Worm (Caenorhabditis elegans): ENCODE measurements around the gene nrde-1.

Gene nrde-1

DNA sequence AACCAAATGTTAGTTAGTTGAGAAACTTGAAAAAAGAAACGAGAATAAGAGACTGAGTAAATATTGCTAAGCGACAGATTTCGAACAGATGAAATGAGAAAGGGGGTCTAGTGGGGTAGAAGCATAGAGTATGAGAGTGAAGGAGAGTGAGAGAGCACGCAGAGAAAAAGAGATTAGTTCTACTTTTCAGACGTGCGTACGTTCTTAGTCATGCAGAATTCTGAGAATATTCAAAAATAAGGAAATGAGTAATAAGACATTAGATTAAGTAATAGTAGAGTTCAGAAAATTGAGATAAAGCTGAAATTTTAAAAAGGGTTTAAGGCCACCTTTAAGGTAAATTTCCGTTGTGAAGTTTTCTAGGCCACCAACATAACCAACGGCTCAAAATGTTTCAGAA, 42.3 kb upstream of the nrde-1 start:
- TF ChIP-seq unc-30 (tag; optimal IDR thresholded peaks at IDR 0.05) (no peak), C34B4.2 (tag; optimal IDR thresholded peaks at IDR 0.05) (no peak), fos-1 (tag; optimal IDR thresholded peaks at IDR 0.05) (no peak), lsy-2 (tag; optimal IDR thresholded peaks at IDR 0.05) (peak; percentile 13 to 18), aly-2 (tag; optimal IDR thresholded peaks at IDR 0.05) (no peak), lin-15B (tag; optimal IDR thresholded peaks at IDR 0.05) (no peak), rnt-1 (tag; optimal IDR thresholded peaks at IDR 0.05) (no peak), hlh-17 (GFP tag; optimal IDR thresholded peaks at IDR 0.05; ENCODE audit: borderline replicate concordance) (no peak), fkh-4 (tag; optimal IDR thresholded peaks at IDR 0.05; ENCODE audit: borderline replicate concordance) (no peak), sup-37 (GFP tag; optimal IDR thresholded peaks at IDR 0.05) (no peak), dsc-1 (tag; optimal IDR thresholded peaks at IDR 0.05) (peak; percentile 90), ztf-4 (tag; optimal IDR thresholded peaks at IDR 0.05) (no peak), nhr-77 (tag; optimal IDR thresholded peaks at IDR 0.05) (peak; percentile 3), snpc-4 (tag; optimal IDR thresholded peaks at IDR 0.05) (no peak), irx-1 (tag; optimal IDR thresholded peaks at IDR 0.05) (no peak), nhr-12 (tag; optimal IDR thresholded peaks at IDR 0.05) (no peak), unc-62 (GFP tag; optimal IDR thresholded peaks at IDR 0.05) (no peak), pqm-1 (tag; optimal IDR thresholded peaks at IDR 0.05) (no peak), mef-2 (tag; optimal IDR thresholded peaks at IDR 0.05) (no peak), egl-13 (tag; optimal IDR thresholded peaks at IDR 0.05) (peak; percentile 57), swsn-7 (tag; optimal IDR thresholded peaks at IDR 0.05) (peak; percentile 34), nhr-19 (GFP tag; conservative IDR thresholded peaks at IDR 0.05) (no peak), ceh-8 (GFP tag; optimal IDR thresholded peaks at IDR 0.05) (no peak), unc-130 (tag; optimal IDR thresholded peaks at IDR 0.05) (no peak), sptf-1 (tag; optimal IDR thresholded peaks at IDR 0.05) (no peak), nhr-71 (tag; optimal IDR thresholded peaks at IDR 0.05) (peak; percentile 59), egl-27 (tag; optimal IDR thresholded peaks at IDR 0.05) (no peak), ceh-63 (GFP tag; optimal IDR thresholded peaks at IDR 0.05) (no peak), lin-14 (GFP tag; optimal IDR thresholded peaks at IDR 0.05) (peak; percentile 47), unc-86 (tag; optimal IDR thresholded peaks at IDR 0.05) (peak; percentile 11), ceh-82 (tag; optimal IDR thresholded peaks at IDR 0.05) (peak in 1 of 3 experiments; percentile 9), elt-3 (tag; optimal IDR thresholded peaks at IDR 0.05) (no peak), fkh-8 (tag; optimal IDR thresholded peaks at IDR 0.05) (peak; percentile 82), snu-23 (GFP tag; optimal IDR thresholded peaks at IDR 0.05) (no peak), ztf-11 (tag; optimal IDR thresholded peaks at IDR 0.05) (no peak), nhr-28 (tag; optimal IDR thresholded peaks at IDR 0.05) (no peak), tlp-1 (tag; optimal IDR thresholded peaks at IDR 0.05) (no peak), pag-3 (tag; optimal IDR thresholded peaks at IDR 0.05; ENCODE audit: borderline replicate concordance, insufficient read depth) (no peak), mdl-1 (tag; optimal IDR thresholded peaks at IDR 0.05) (no peak), nhr-47 (tag; optimal IDR thresholded peaks at IDR 0.05) (peak; percentile 71), aha-1 (tag; optimal IDR thresholded peaks at IDR 0.05) (no peak)

DNA sequence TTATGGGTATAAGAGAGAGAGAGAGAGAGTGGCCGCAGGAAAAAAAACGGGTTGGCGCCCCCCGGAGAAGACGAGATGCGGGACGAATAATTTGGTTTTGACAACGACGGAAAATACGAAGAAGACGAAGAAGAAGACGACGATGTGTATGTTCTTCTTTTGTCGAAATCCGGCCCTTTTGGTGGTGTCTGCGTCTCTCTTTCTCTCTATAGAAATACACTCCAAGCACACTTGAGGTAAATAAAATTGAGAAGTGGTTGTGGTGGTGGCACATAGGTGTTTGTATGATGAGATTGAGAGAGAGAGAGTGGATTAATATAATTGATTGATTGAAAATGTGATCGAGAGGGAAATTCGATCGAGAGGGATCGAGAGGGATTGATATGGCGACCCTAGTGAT, 40.4 kb upstream of the nrde-1 start:
- TF ChIP-seq nhr-28 (tag; optimal IDR thresholded peaks at IDR 0.05) (no peak), sptf-1 (tag; optimal IDR thresholded peaks at IDR 0.05) (no peak), pax-3 (tag; optimal IDR thresholded peaks at IDR 0.05) (no peak), swsn-7 (tag; optimal IDR thresholded peaks at IDR 0.05) (peak; percentile 13), C04F5.9 (tag; optimal IDR thresholded peaks at IDR 0.05) (no peak), F16B12.6 (tag; optimal IDR thresholded peaks at IDR 0.05) (no peak), lin-35 (GFP tag; optimal IDR thresholded peaks at IDR 0.05) (peak; percentile 17 to 30), nhr-11 (tag; optimal IDR thresholded peaks at IDR 0.05) (no peak), sup-37 (GFP tag; optimal IDR thresholded peaks at IDR 0.05) (no peak), fos-1 (tag; optimal IDR thresholded peaks at IDR 0.05) (peak; percentile 13), tlp-1 (tag; optimal IDR thresholded peaks at IDR 0.05) (no peak), ztf-11 (tag; optimal IDR thresholded peaks at IDR 0.05) (no peak), ama-1 (optimal IDR thresholded peaks at IDR 0.05) (no peak), ceh-82 (tag; optimal IDR thresholded peaks at IDR 0.05) (no peak), aly-2 (tag; optimal IDR thresholded peaks at IDR 0.05) (no peak), lin-13 (GFP tag; optimal IDR thresholded peaks at IDR 0.05) (peak; percentile 25), egl-27 (tag; optimal IDR thresholded peaks at IDR 0.05) (no peak), nhr-76 (tag; optimal IDR thresholded peaks at IDR 0.05) (no peak), ces-1 (GFP tag; optimal IDR thresholded peaks at IDR 0.05) (no peak), dpl-1 (GFP tag; optimal IDR thresholded peaks at IDR 0.05) (no peak), nhr-90 (tag; optimal IDR thresholded peaks at IDR 0.05; ENCODE audit: poor library complexity) (no peak), mab-9 (GFP tag; IDR thresholded peaks at IDR 0.05) (no peak)
